ENCODE assay signal across 1 fruit fly cellular context in the genomic region with DNA sequence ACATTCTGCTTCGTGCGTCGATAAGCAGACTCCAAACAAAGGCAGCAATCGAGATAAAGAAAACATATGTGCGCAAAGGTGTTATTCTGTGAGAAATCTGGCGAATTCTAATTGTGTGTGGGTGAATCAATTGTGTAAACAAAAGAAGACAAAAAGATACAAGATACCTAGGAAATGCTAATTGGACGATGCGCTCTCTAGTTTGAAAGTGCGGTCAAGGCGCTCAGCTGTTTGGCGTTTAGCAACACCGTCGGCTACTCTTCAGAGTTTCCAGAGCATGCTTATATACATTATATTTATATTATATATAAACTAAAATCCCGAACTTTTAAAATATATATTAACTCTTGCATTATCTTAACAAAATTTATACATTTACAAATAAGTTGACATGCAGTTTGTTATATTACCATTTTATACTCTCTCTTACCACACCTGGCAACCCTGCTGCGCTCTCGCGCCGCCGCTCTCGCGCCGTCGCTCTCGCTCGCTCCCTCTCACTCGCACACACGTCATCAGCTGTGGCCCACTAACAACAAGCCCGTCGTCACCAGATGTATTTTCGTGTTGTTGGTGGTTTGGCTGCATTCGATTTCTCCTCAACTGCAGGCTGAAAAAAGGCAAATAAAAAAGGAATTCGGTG.
TF ChIP-seq lines count a peak whose summit lies in the region.

A gene (plus strand): TSS at position 551 of the 643 bp plus-strand sequence.

TF ChIP-seq in whole organism, embryonic, 481 proteins besides CTCF, POLR2A, EP300 and RAD21 (continued from another document and continues in another):
- TF ChIP-seq CG2678 (tag; optimal IDR thresholded peaks at IDR 0.05; lab: Kevin White, UChicago) (peak; percentile 99), chn (GFP tag; optimal IDR thresholded peaks at IDR 0.05; lab: Kevin White, UChicago) (peak; percentile 90), vvl (GFP tag; IDR thresholded peaks at IDR 0.05; lab: Robert Waterston, UW) (peak; percentile 99), CG5180 (GFP tag; optimal IDR thresholded peaks at IDR 0.05; lab: Kevin White, UChicago) (peak; percentile 90), Dll (GFP tag; IDR thresholded peaks at IDR 0.05; lab: Robert Waterston, UW; ENCODE audit: partially characterized antibody) (peak; percentile 68), Dek (tag; optimal IDR thresholded peaks at IDR 0.05; lab: Kevin White, UChicago) (peak; percentile 96), Ada2b (GFP tag; IDR thresholded peaks at IDR 0.05; lab: Robert Waterston, UW) (peak; percentile 98), CG4820 (GFP tag; optimal IDR thresholded peaks at IDR 0.05; lab: Kevin White, UChicago) (peak; percentile 98), ssp (GFP tag; IDR thresholded peaks at IDR 0.05; lab: Robert Waterston, UW) (peak; percentile 94), Pdp1 (GFP tag; optimal IDR thresholded peaks at IDR 0.05; lab: Kevin White, UChicago) (peak; percentile 71 to 84), Fer2 (tag; optimal IDR thresholded peaks at IDR 0.05; lab: Kevin White, UChicago) (peak; percentile 96), wek (GFP tag; optimal IDR thresholded peaks at IDR 0.05; lab: Kevin White, UChicago) (peak; percentile 78), Meics (GFP tag; optimal IDR thresholded peaks at IDR 0.05; lab: Kevin White, UChicago) (peak; percentile 98), CG12659 (GFP tag; optimal IDR thresholded peaks at IDR 0.05; lab: Kevin White, UChicago) (peak; percentile 99), Max (GFP tag; optimal IDR thresholded peaks at IDR 0.05; lab: Kevin White, UChicago) (peak; percentile 96), Rfx (GFP tag; IDR thresholded peaks at IDR 0.05; lab: Robert Waterston, UW) (peak; percentile 99), CG17802 (tag; optimal IDR thresholded peaks at IDR 0.05; lab: Kevin White, UChicago) (peak; percentile 85), CG30403 (GFP tag; optimal IDR thresholded peaks at IDR 0.05; lab: Kevin White, UChicago) (peak; percentile 97), gcm (GFP tag; optimal IDR thresholded peaks at IDR 0.05; lab: Kevin White, UChicago) (peak; percentile 98), unc-4 (GFP tag; IDR thresholded peaks at IDR 0.05; lab: Robert Waterston, UW; ENCODE audit: partially characterized antibody) (peak; percentile 43; the same call in 1 of the 2 replicates), CG14965 (GFP tag; optimal IDR thresholded peaks at IDR 0.05; lab: Kevin White, UChicago; ENCODE audit: borderline replicate concordance) (no peak), CG7372 (GFP tag; IDR thresholded peaks at IDR 0.05; lab: Robert Waterston, UW) (peak; percentile 98), CG2889 (GFP tag; IDR thresholded peaks at IDR 0.05; lab: Robert Waterston, UW) (peak; percentile 94), grau (tag; optimal IDR thresholded peaks at IDR 0.05; lab: Kevin White, UChicago) (peak; percentile 97), CG18599 (GFP tag; optimal IDR thresholded peaks at IDR 0.05; lab: Kevin White, UChicago) (peak; percentile 99), Deaf1 (tag; optimal IDR thresholded peaks at IDR 0.05; lab: Kevin White, UChicago) (peak; percentile 88), CG18011 (GFP tag; optimal IDR thresholded peaks at IDR 0.05; lab: Kevin White, UChicago) (peak; percentile 90), Sry-β (GFP tag; optimal IDR thresholded peaks at IDR 0.05; lab: Kevin White, UChicago) (peak; percentile 68), Dref (GFP tag; IDR thresholded peaks at IDR 0.05; lab: Robert Waterston, UW) (peak; percentile 33), CG6254 (GFP tag; optimal IDR thresholded peaks at IDR 0.05; lab: Kevin White, UChicago) (peak; percentile 96), Dad (GFP tag; optimal IDR thresholded peaks at IDR 0.05; lab: Kevin White, UChicago) (peak; percentile 85), Bdp1 (GFP tag; optimal IDR thresholded peaks at IDR 0.05; lab: Kevin White, UChicago) (peak; percentile 78), Sox102F (GFP tag; optimal IDR thresholded peaks at IDR 0.05; lab: Kevin White, UChicago) (peak; percentile 98), toy (GFP tag; IDR thresholded peaks at IDR 0.05; lab: Robert Waterston, UW) (peak; percentile 97), CG11504 (tag; optimal IDR thresholded peaks at IDR 0.05; lab: Kevin White, UChicago) (peak; percentile 97), CG8089 (GFP tag; optimal IDR thresholded peaks at IDR 0.05; lab: Kevin White, UChicago) (peak; percentile 76), CG14667 (GFP tag; IDR thresholded peaks at IDR 0.05; lab: Robert Waterston, UW) (peak; percentile 98), nmo (GFP tag; optimal IDR thresholded peaks at IDR 0.05; lab: Kevin White, UChicago) (peak; percentile 99), CG43689 (GFP tag; IDR thresholded peaks at IDR 0.05; lab: Robert Waterston, UW) (peak; percentile 97), CG1603 (tag; optimal IDR thresholded peaks at IDR 0.05; lab: Kevin White, UChicago) (peak; percentile 84), CG5245 (GFP tag; optimal IDR thresholded peaks at IDR 0.05; lab: Kevin White, UChicago) (peak; percentile 96), CG3847 (GFP tag; IDR thresholded peaks at IDR 0.05; lab: Robert Waterston, UW) (peak; percentile 98), sens-2 (GFP tag; IDR thresholded peaks at IDR 0.05; lab: Robert Waterston, UW) (peak; percentile 95), CG13287 (GFP tag; IDR thresholded peaks at IDR 0.05; lab: Robert Waterston, UW; ENCODE audit: partially characterized antibody) (peak; percentile 74), Gug (GFP tag; IDR thresholded peaks at IDR 0.05; lab: Robert Waterston, UW) (peak; percentile 96), Xrp1 (GFP tag; IDR thresholded peaks at IDR 0.05; lab: Robert Waterston, UW) (peak; percentile 99), Tbp (GFP tag; optimal IDR thresholded peaks at IDR 0.05; lab: Kevin White, UChicago) (no peak), dysf (GFP tag; IDR thresholded peaks at IDR 0.05; lab: Robert Waterston, UW) (peak; percentile 99), HLH3B (GFP tag; IDR thresholded peaks at IDR 0.05; lab: Robert Waterston, UW) (peak; percentile 99), CG12744 (GFP tag; optimal IDR thresholded peaks at IDR 0.05; lab: Kevin White, UChicago) (peak; percentile 40), ftz-f1 (GFP tag; optimal IDR thresholded peaks at IDR 0.05; lab: Kevin White, UChicago) (peak; percentile 87), otp (GFP tag; IDR thresholded peaks at IDR 0.05; lab: Robert Waterston, UW) (peak; percentile 96), Rx (GFP tag; IDR thresholded peaks at IDR 0.05; lab: Robert Waterston, UW) (peak; percentile 95), CG10654 (GFP tag; optimal IDR thresholded peaks at IDR 0.05; lab: Kevin White, UChicago) (peak; percentile 98), Ptx1 (GFP tag; IDR thresholded peaks at IDR 0.05; lab: Robert Waterston, UW) (peak; percentile 99), yki (optimal IDR thresholded peaks at IDR 0.05; lab: Kevin White, UChicago) (peak; percentile 89), CG6683 (GFP tag; optimal IDR thresholded peaks at IDR 0.05; lab: Kevin White, UChicago) (peak; percentile 97), CG6813 (GFP tag; optimal IDR thresholded peaks at IDR 0.05; lab: Kevin White, UChicago) (peak; percentile 99), dpn (GFP tag; optimal IDR thresholded peaks at IDR 0.05; lab: Kevin White, UChicago) (peak; percentile 82 to 97), CG11695 (GFP tag; IDR thresholded peaks at IDR 0.05; lab: Robert Waterston, UW) (peak; percentile 99), slbo (GFP tag; IDR thresholded peaks at IDR 0.05; lab: Robert Waterston, UW) (peak; percentile 99), Dbx (GFP tag; IDR thresholded peaks at IDR 0.05; lab: Robert Waterston, UW) (peak; percentile 99), sd (tag; optimal IDR thresholded peaks at IDR 0.05; lab: Kevin White, UChicago) (peak; percentile 87), crol (GFP tag; IDR thresholded peaks at IDR 0.05; lab: Robert Waterston, UW) (peak; percentile 78), CG13894 (tag; optimal IDR thresholded peaks at IDR 0.05; lab: Kevin White, UChicago) (peak; percentile 97), CG34422 (GFP tag; IDR thresholded peaks at IDR 0.05; lab: Robert Waterston, UW) (peak; percentile 98), CG7556 (GFP tag; optimal IDR thresholded peaks at IDR 0.05; lab: Kevin White, UChicago) (peak; percentile 99), CG9876 (GFP tag; optimal IDR thresholded peaks at IDR 0.05; lab: Kevin White, UChicago) (peak; percentile 75), Usf (GFP tag; optimal IDR thresholded peaks at IDR 0.05; lab: Kevin White, UChicago) (peak; percentile 95), schlank (tag; optimal IDR thresholded peaks at IDR 0.05; lab: Kevin White, UChicago) (peak; percentile 90), HmgD (GFP tag; optimal IDR thresholded peaks at IDR 0.05; lab: Kevin White, UChicago) (peak; percentile 21), Lpt (GFP tag; optimal IDR thresholded peaks at IDR 0.05; lab: Kevin White, UChicago) (no peak), Hr78 (GFP tag; optimal IDR thresholded peaks at IDR 0.05; lab: Kevin White, UChicago) (peak in 1 of 2 experiments; percentile 94), btn (GFP tag; optimal IDR thresholded peaks at IDR 0.05; lab: Kevin White, UChicago) (peak; percentile 53), Ssrp (tag; optimal IDR thresholded peaks at IDR 0.05; lab: Kevin White, UChicago) (peak; percentile 98), CG12219 (GFP tag; optimal IDR thresholded peaks at IDR 0.05; lab: Kevin White, UChicago) (peak; percentile 95), Side (GFP tag; optimal IDR thresholded peaks at IDR 0.05; lab: Kevin White, UChicago) (peak; percentile 75), Mad (GFP tag; optimal IDR thresholded peaks at IDR 0.05; lab: Kevin White, UChicago) (peak; percentile 89), CG3065 (GFP tag; optimal IDR thresholded peaks at IDR 0.05; lab: Kevin White, UChicago) (peak; percentile 91), inv (GFP tag; IDR thresholded peaks at IDR 0.05; lab: Robert Waterston, UW; ENCODE audit: partially characterized antibody) (0 out of 2 replicates have a peak, but pooled peaks have one; percentile 33), bcd (GFP tag; optimal IDR thresholded peaks at IDR 0.05; lab: Kevin White, UChicago) (peak; percentile 99), nom (GFP tag; optimal IDR thresholded peaks at IDR 0.05; lab: Kevin White, UChicago) (peak; percentile 95), p53 (GFP tag; optimal IDR thresholded peaks at IDR 0.05; lab: Kevin White, UChicago) (peak; percentile 46), Hr3 (GFP tag; optimal IDR thresholded peaks at IDR 0.05; lab: Kevin White, UChicago) (peak; percentile 98), h (optimal IDR thresholded peaks at IDR 0.05; lab: Kevin White, UChicago) (no peak), fu2 (GFP tag; optimal IDR thresholded peaks at IDR 0.05; lab: Kevin White, UChicago) (peak; percentile 69), lbe (GFP tag; optimal IDR thresholded peaks at IDR 0.05; lab: Kevin White, UChicago) (peak; percentile 94), row (GFP tag; IDR thresholded peaks at IDR 0.05; lab: Robert Waterston, UW) (peak; percentile 100), CG2875 (GFP tag; optimal IDR thresholded peaks at IDR 0.05; lab: Kevin White, UChicago) (peak; percentile 96), CG1792 (GFP tag; optimal IDR thresholded peaks at IDR 0.05; lab: Kevin White, UChicago) (peak; percentile 71), ttk (GFP tag; IDR thresholded peaks at IDR 0.05; lab: Robert Waterston, UW) (peak; percentile 99), kah (GFP tag; optimal IDR thresholded peaks at IDR 0.05; lab: Kevin White, UChicago) (peak; percentile 93), ems (GFP tag; optimal IDR thresholded peaks at IDR 0.05; lab: Kevin White, UChicago) (peak; percentile 90), mam (GFP tag; optimal IDR thresholded peaks at IDR 0.05; lab: Kevin White, UChicago) (peak; percentile 88), kay (GFP tag; optimal IDR thresholded peaks at IDR 0.05; lab: Kevin White, UChicago) (peak; percentile 95), gro (GFP tag; optimal IDR thresholded peaks at IDR 0.05; lab: Kevin White, UChicago) (peak; percentile 72), CG16815 (GFP tag; optimal IDR thresholded peaks at IDR 0.05; lab: Kevin White, UChicago) (peak; percentile 97), sima (GFP tag; optimal IDR thresholded peaks at IDR 0.05; lab: Kevin White, UChicago) (no peak), CG6654 (GFP tag; optimal IDR thresholded peaks at IDR 0.05; lab: Kevin White, UChicago) (peak; percentile 89), lov (optimal IDR thresholded peaks at IDR 0.05; lab: Kevin White, UChicago) (no peak), lov (GFP tag; IDR thresholded peaks at IDR 0.05; lab: Robert Waterston, UW) (peak; percentile 99), CkIIα-i1 (GFP tag; IDR thresholded peaks at IDR 0.05; lab: Robert Waterston, UW) (peak; percentile 94), bab2 (GFP tag; optimal IDR thresholded peaks at IDR 0.05; lab: Kevin White, UChicago) (peak; percentile 88), Oaz (GFP tag; IDR thresholded peaks at IDR 0.05; lab: Robert Waterston, UW) (peak; percentile 96), ci (GFP tag; IDR thresholded peaks at IDR 0.05; lab: Robert Waterston, UW) (peak; percentile 99), aop (GFP tag; IDR thresholded peaks at IDR 0.05; lab: Robert Waterston, UW) (peak; percentile 88), CG14860 (GFP tag; IDR thresholded peaks at IDR 0.05; lab: Robert Waterston, UW; ENCODE audit: partially characterized antibody) (no peak), rib (GFP tag; IDR thresholded peaks at IDR 0.05; lab: Robert Waterston, UW) (peak; percentile 98), en (GFP tag; optimal IDR thresholded peaks at IDR 0.05; lab: Kevin White, UChicago) (peak; percentile 57), Six4 (GFP tag; optimal IDR thresholded peaks at IDR 0.05; lab: Kevin White, UChicago) (peak; percentile 97), zfh2 (GFP tag; optimal IDR thresholded peaks at IDR 0.05; lab: Kevin White, UChicago) (peak; percentile 78), jigr1 (GFP tag; IDR thresholded peaks at IDR 0.05; lab: Robert Waterston, UW) (peak; percentile 96), dmrt99B (tag; optimal IDR thresholded peaks at IDR 0.05; lab: Kevin White, UChicago) (peak; percentile 97), CG11085 (GFP tag; IDR thresholded peaks at IDR 0.05; lab: Robert Waterston, UW) (peak; percentile 98), grn (GFP tag; optimal IDR thresholded peaks at IDR 0.05; lab: Kevin White, UChicago) (peak; percentile 69), kni (GFP tag; optimal IDR thresholded peaks at IDR 0.05; lab: Kevin White, UChicago) (peak; percentile 94), pho (GFP tag; optimal IDR thresholded peaks at IDR 0.05; lab: Kevin White, UChicago) (peak; percentile 70), zen (tag; optimal IDR thresholded peaks at IDR 0.05; lab: Kevin White, UChicago) (peak; percentile 98), Nf-YA (GFP tag; IDR thresholded peaks at IDR 0.05; lab: Robert Waterston, UW) (peak; percentile 98), Fer3 (tag; optimal IDR thresholded peaks at IDR 0.05; lab: Kevin White, UChicago) (peak; percentile 98), CG1233 (GFP tag; optimal IDR thresholded peaks at IDR 0.05; lab: Kevin White, UChicago) (peak; percentile 98), pros (GFP tag; optimal IDR thresholded peaks at IDR 0.05; lab: Kevin White, UChicago) (peak; percentile 67), sob (GFP tag; IDR thresholded peaks at IDR 0.05; lab: Robert Waterston, UW) (peak; percentile 98)
